Worm (Caenorhabditis elegans) whole organism, midembryonic: ENCODE measurements around the gene rec-8.

ENCODE experiments used
- T22C8.4 ChIP-seq: fragments of 200-800 bp; sonication (Bioruptor generic); IDR thresholded peaks from 2 replicates; pipeline ENCODE4 v1.3.6; 2022; ENCODE audit warnings: missing genetic modification characterization, missing compliant biosample characterization
- flt-1 ChIP-seq: fragments of 200-800 bp; sonication (Bioruptor generic); IDR thresholded peaks from 2 replicates; pipeline ENCODE4 v1.3.6; 2022; ENCODE audit warnings: missing genetic modification characterization, missing compliant biosample characterization
- klf-2 ChIP-seq: fragments of 200-800 bp; sonication (Bioruptor generic); conservative IDR thresholded peaks from 2 replicates; pipeline ENCODE4 v1.3.6; 2022; ENCODE audit warnings: missing genetic modification reagents, missing genetic modification characterization, missing compliant biosample characterization
- med-1 ChIP-seq: sonication (generic microtip); optimal IDR thresholded peaks from 2 replicates; lab custom pipeline; 2017; ENCODE audit warnings: missing genetic modification characterization, mild to moderate bottlenecking, missing compliant biosample characterization, antibody characterized with exemption, missing genetic modification reagents; ENCODE audit not compliant: insufficient read depth
- ref-1 ChIP-seq: fragments of 200-800 bp; sonication (Bioruptor generic); conservative IDR thresholded peaks from 2 replicates; pipeline ENCODE4 v1.3.6; 2022; ENCODE audit warnings: missing genetic modification reagents, missing genetic modification characterization, missing compliant biosample characterization
- tab-1 ChIP-seq: fragments of 200-800 bp; sonication (Bioruptor generic); IDR thresholded peaks from 2 replicates; pipeline ENCODE4 v1.3.6; 2022; ENCODE audit warnings: missing genetic modification characterization, missing compliant biosample characterization
- ztf-23 ChIP-seq: fragments of 200-800 bp; sonication (Bioruptor generic); IDR thresholded peaks from 2 replicates; pipeline ENCODE4 v1.3.6; 2022; ENCODE audit warnings: missing genetic modification reagents, missing genetic modification characterization, missing compliant biosample characterization

DNA sequence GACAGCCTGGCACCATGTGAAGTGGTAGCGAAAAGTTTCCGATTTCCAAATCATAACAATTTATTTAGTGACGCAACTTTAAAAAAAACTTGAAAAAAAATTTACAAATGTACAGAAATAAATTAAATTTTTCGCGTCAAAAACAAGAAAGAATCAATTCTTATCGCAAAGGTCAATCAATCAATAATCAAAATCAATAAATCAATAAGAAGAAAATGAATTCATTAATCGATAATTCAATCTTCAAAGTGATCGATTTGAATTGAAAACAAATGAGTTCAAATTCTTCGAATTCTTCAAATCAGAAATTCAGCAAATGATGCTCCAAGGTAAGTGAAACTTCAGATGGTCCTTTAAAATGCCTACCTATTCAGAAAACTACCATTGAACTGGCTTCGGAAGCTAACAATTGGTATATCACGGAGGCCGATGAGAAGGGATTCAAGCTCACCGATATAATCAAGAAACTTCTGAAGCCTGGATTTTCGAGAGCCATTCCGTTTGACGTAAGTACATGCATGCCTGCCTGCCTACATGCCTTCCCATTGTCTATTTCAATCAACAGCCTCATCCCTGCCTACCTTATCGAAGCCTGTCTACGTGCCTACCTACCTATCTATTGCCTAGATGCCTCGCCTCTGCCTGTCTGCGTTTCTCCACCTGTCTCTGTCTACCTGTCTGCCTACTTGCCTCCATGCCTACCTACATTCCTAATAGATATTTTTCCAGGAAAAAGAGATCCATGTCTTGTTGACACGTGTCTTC is 32.9 kb downstream of the rec-8 start:
- TF ChIP-seq ztf-23 (GFP tag; lab: Robert Waterston, UW) (no peak), flt-1 (no peak), klf-2 (GFP tag; lab: Robert Waterston, UW) (no peak), T22C8.4 (GFP tag; lab: Robert Waterston, UW) (no peak), tab-1 (GFP tag; lab: Robert Waterston, UW) (no peak), ref-1 (GFP tag; lab: Robert Waterston, UW) (no peak), med-1 (GFP tag; lab: Kevin White, UChicago) (no peak)
